Fruit fly (Drosophila melanogaster) whole organism, embryonic: ENCODE results near the gene GCS2alpha.

Source experiments
- Ada2b ChIP-seq: fragments of 200-800 bp; sonication (Bioruptor generic); IDR thresholded peaks from 2 replicates; pipeline ENCODE4 v1.3.6; 2022; ENCODE audit warnings: missing biosample characterization, missing genetic modification characterization
- Awh ChIP-seq: fragments of 200-800 bp; sonication (Bioruptor generic); IDR thresholded peaks from 2 replicates; pipeline ENCODE4, ENCODE4 v1.3.6; 2022; ENCODE audit warnings: missing biosample characterization, missing genetic modification characterization
- BEAF-32 ChIP-seq: fragments of 200-800 bp; sonication (Bioruptor generic); optimal IDR thresholded peaks from 3 replicates; lab custom pipeline; 2017; ENCODE audit warnings: missing biosample characterization, missing genetic modification characterization, mild to moderate bottlenecking, moderate library complexity, missing genetic modification reagents
- CG11504 ChIP-seq: fragments of 200-800 bp; sonication (Bioruptor generic); optimal IDR thresholded peaks from 3 replicates; lab custom pipeline; 2019; ENCODE audit warnings: missing biosample characterization, mild to moderate bottlenecking, missing genetic modification characterization, moderate library complexity
- CG11695 ChIP-seq: fragments of 200-800 bp; sonication (Bioruptor generic); IDR thresholded peaks from 3 replicates; pipeline ENCODE4 v1.3.6; 2022; ENCODE audit warnings: missing biosample characterization, missing genetic modification characterization
- CG12219 ChIP-seq: fragments of 200-800 bp; sonication (Bioruptor generic); optimal IDR thresholded peaks from 3 replicates; lab custom pipeline; 2018; ENCODE audit warnings: missing biosample characterization, mild to moderate bottlenecking, missing genetic modification characterization
- CG13287 ChIP-seq: fragments of 200-800 bp; sonication (Bioruptor generic); IDR thresholded peaks from 2 replicates; pipeline ENCODE4 v1.3.6; 2022; ENCODE audit warnings: missing biosample characterization, missing genetic modification characterization; ENCODE audit not compliant: partially characterized antibody
- CG13296 ChIP-seq: fragments of 200-800 bp; sonication (Bioruptor generic); optimal IDR thresholded peaks from 3 replicates; lab custom pipeline; 2018; ENCODE audit warnings: missing biosample characterization, mild to moderate bottlenecking, missing genetic modification characterization
- CG15073 ChIP-seq: fragments of 200-800 bp; sonication (Bioruptor generic); optimal IDR thresholded peaks from 2 replicates; lab custom pipeline; 2016; ENCODE audit warnings: missing biosample characterization, missing genetic modification characterization
- CG15269 ChIP-seq: fragments of 200-800 bp; sonication (Bioruptor generic); optimal IDR thresholded peaks from 2 replicates; lab custom pipeline; 2018; ENCODE audit warnings: missing biosample characterization, mild to moderate bottlenecking, missing genetic modification characterization, moderate library complexity
- CG1603 ChIP-seq: fragments of 200-800 bp; sonication (Bioruptor generic); optimal IDR thresholded peaks from 2 replicates; lab custom pipeline; 2019; ENCODE audit warnings: missing biosample characterization, mild to moderate bottlenecking, missing genetic modification characterization, moderate library complexity
- CG1647 ChIP-seq: fragments of 200-800 bp; sonication (Bioruptor generic); optimal IDR thresholded peaks from 3 replicates; lab custom pipeline; 2016; ENCODE audit warnings: missing biosample characterization, missing genetic modification characterization
- CG16815 ChIP-seq: fragments of 200-800 bp; sonication (Bioruptor generic); optimal IDR thresholded peaks from 3 replicates; lab custom pipeline; 2017; ENCODE audit warnings: missing biosample characterization, mild to moderate bottlenecking, missing genetic modification characterization
- CG17186 ChIP-seq: fragments of 200-800 bp; sonication (Bioruptor generic); optimal IDR thresholded peaks from 3 replicates; lab custom pipeline; 2017; ENCODE audit warnings: missing biosample characterization, missing genetic modification reagents, missing genetic modification characterization
- CG17328 ChIP-seq: fragments of 200-800 bp; sonication (Bioruptor generic); IDR thresholded peaks from 2 replicates; pipeline ENCODE4 v1.3.6; 2022; ENCODE audit warnings: missing biosample characterization, missing genetic modification characterization
- CG17568 ChIP-seq: fragments of 200-800 bp; sonication (Bioruptor generic); optimal IDR thresholded peaks from 2 replicates; lab custom pipeline; 2018; ENCODE audit warnings: missing biosample characterization, mild to moderate bottlenecking, missing genetic modification characterization, moderate library complexity
- CG17802 ChIP-seq: fragments of 200-800 bp; sonication (Bioruptor generic); optimal IDR thresholded peaks from 2 replicates; lab custom pipeline; 2018; ENCODE audit warnings: missing biosample characterization, mild to moderate bottlenecking, missing genetic modification characterization, moderate library complexity
- CG18476 ChIP-seq: fragments of 200-800 bp; sonication (Bioruptor generic); optimal IDR thresholded peaks from 2 replicates; lab custom pipeline; 2016; ENCODE audit warnings: missing biosample characterization, mild to moderate bottlenecking, missing genetic modification characterization
- CG2116 ChIP-seq: fragments of 200-800 bp; sonication (Bioruptor generic); optimal IDR thresholded peaks from 3 replicates; lab custom pipeline; 2018; ENCODE audit warnings: missing biosample characterization, mild to moderate bottlenecking, missing genetic modification characterization
- CG2199 ChIP-seq: fragments of 200-800 bp; sonication (Bioruptor generic); IDR thresholded peaks from 3 replicates; pipeline ENCODE4 v1.3.6; 2022; ENCODE audit warnings: missing biosample characterization, missing genetic modification characterization
- CG30020 ChIP-seq: fragments of 200-800 bp; optimal IDR thresholded peaks from 2 replicates; lab custom pipeline; 2019; ENCODE audit warnings: missing biosample characterization, mild to moderate bottlenecking, missing genetic modification characterization, moderate library complexity
- CG3995 ChIP-seq: fragments of 200-800 bp; sonication (Bioruptor generic); optimal IDR thresholded peaks from 3 replicates; lab custom pipeline; 2016; ENCODE audit warnings: missing biosample characterization, missing genetic modification characterization
- CG4617 ChIP-seq: fragments of 200-800 bp; sonication (Bioruptor generic); optimal IDR thresholded peaks from 3 replicates; lab custom pipeline; 2016; ENCODE audit warnings: missing biosample characterization, missing genetic modification characterization, borderline replicate concordance
- CG6175 ChIP-seq: fragments of 200-800 bp; sonication (Bioruptor generic); IDR thresholded peaks from 3 replicates; pipeline ENCODE4 v1.3.6; 2022; ENCODE audit warnings: missing biosample characterization, missing genetic modification characterization
- CG6654 ChIP-seq: fragments of 200-800 bp; sonication (Bioruptor generic); optimal IDR thresholded peaks from 2 replicates; lab custom pipeline; 2017; ENCODE audit warnings: missing biosample characterization, mild to moderate bottlenecking, missing genetic modification characterization
- CG7357 ChIP-seq: fragments of 200-800 bp; sonication (Bioruptor generic); IDR thresholded peaks from 3 replicates; pipeline ENCODE4 v1.3.6; 2022; ENCODE audit warnings: missing biosample characterization, missing genetic modification characterization
- CG8944 ChIP-seq: fragments of 200-800 bp; sonication (Bioruptor generic); optimal IDR thresholded peaks from 3 replicates; lab custom pipeline; 2016; ENCODE audit warnings: missing biosample characterization, missing genetic modification characterization
- CG9437 ChIP-seq: fragments of 200-800 bp; sonication (Bioruptor generic); optimal IDR thresholded peaks from 2 replicates; lab custom pipeline; 2018; ENCODE audit warnings: missing biosample characterization, mild to moderate bottlenecking, missing genetic modification characterization
- CG9727 ChIP-seq: fragments of 200-800 bp; sonication (Bioruptor generic); optimal IDR thresholded peaks from 3 replicates; lab custom pipeline; 2017; ENCODE audit warnings: missing biosample characterization, mild to moderate bottlenecking, missing genetic modification characterization
- CG9797 ChIP-seq: fragments of 200-800 bp; sonication (Bioruptor generic); optimal IDR thresholded peaks from 3 replicates; lab custom pipeline; 2018; ENCODE audit warnings: missing biosample characterization, mild to moderate bottlenecking, missing genetic modification characterization
- CTCF ChIP-seq: fragments of 200-800 bp; sonication (Bioruptor generic); optimal IDR thresholded peaks from 2 replicates; lab custom pipeline; 2017; ENCODE audit warnings: missing biosample characterization, mild to moderate bottlenecking, missing genetic modification characterization, moderate library complexity
- CrebB ChIP-seq: fragments of 200-800 bp; sonication (Bioruptor generic); optimal IDR thresholded peaks from 3 replicates; lab custom pipeline; 2018; ENCODE audit warnings: missing biosample characterization, mild to moderate bottlenecking, missing genetic modification characterization
- D19A ChIP-seq: fragments of 200-800 bp; optimal IDR thresholded peaks from 3 replicates; lab custom pipeline; 2019; ENCODE audit warnings: missing biosample characterization, mild to moderate bottlenecking, missing genetic modification characterization, moderate library complexity
- D19B ChIP-seq: fragments of 200-800 bp; sonication (Bioruptor generic); optimal IDR thresholded peaks from 2 replicates; lab custom pipeline; 2017; ENCODE audit warnings: missing biosample characterization, mild to moderate bottlenecking, missing genetic modification characterization
- Dbx ChIP-seq: fragments of 200-800 bp; sonication (Bioruptor generic); IDR thresholded peaks from 3 replicates; pipeline ENCODE4 v1.3.6; 2022; ENCODE audit warnings: missing biosample characterization, missing genetic modification characterization
- Dref ChIP-seq: fragments of 200-800 bp; sonication (Bioruptor generic); IDR thresholded peaks from 2 replicates; pipeline ENCODE4 v1.3.6; 2022; ENCODE audit warnings: missing biosample characterization, missing genetic modification characterization
- Hmr ChIP-seq: fragments of 200-800 bp; sonication (Bioruptor generic); optimal IDR thresholded peaks from 3 replicates; lab custom pipeline; 2017; ENCODE audit warnings: mild to moderate bottlenecking, missing biosample characterization, missing genetic modification reagents, missing genetic modification characterization
- Hsf ChIP-seq: fragments of 200-800 bp; sonication (Bioruptor generic); optimal IDR thresholded peaks from 3 replicates; lab custom pipeline; 2016; ENCODE audit warnings: missing biosample characterization, missing genetic modification characterization
- Lhr ChIP-seq: fragments of 200-800 bp; sonication (Bioruptor generic); optimal IDR thresholded peaks from 3 replicates; lab custom pipeline; 2017; ENCODE audit warnings: mild to moderate bottlenecking, missing biosample characterization, missing genetic modification reagents, missing genetic modification characterization
- Meics ChIP-seq: fragments of 200-800 bp; sonication (Bioruptor generic); optimal IDR thresholded peaks from 2 replicates; lab custom pipeline; 2017; ENCODE audit warnings: missing biosample characterization, mild to moderate bottlenecking, missing genetic modification characterization
- Mes4 ChIP-seq: fragments of 200-800 bp; sonication (Bioruptor generic); optimal IDR thresholded peaks from 2 replicates; lab custom pipeline; 2016; ENCODE audit warnings: missing biosample characterization, missing genetic modification characterization
- Myb ChIP-seq: fragments of 200-800 bp; sonication (Bioruptor generic); optimal IDR thresholded peaks from 2 replicates; lab custom pipeline; 2016; ENCODE audit warnings: missing biosample characterization, missing genetic modification characterization
- Xrp1 ChIP-seq: fragments of 200-800 bp; sonication (Bioruptor generic); IDR thresholded peaks from 2 replicates; pipeline ENCODE4 v1.3.6; 2022; ENCODE audit warnings: missing biosample characterization, missing genetic modification characterization
- bowl ChIP-seq: fragments of 200-800 bp; sonication (Bioruptor generic); IDR thresholded peaks from 2 replicates; pipeline ENCODE4 v1.3.6; 2022; ENCODE audit warnings: missing biosample characterization, missing genetic modification characterization
- ems ChIP-seq: fragments of 200-800 bp; sonication (Bioruptor generic); optimal IDR thresholded peaks from 3 replicates; lab custom pipeline; 2016; ENCODE audit warnings: missing biosample characterization, missing genetic modification characterization
- esg ChIP-seq: fragments of 200-800 bp; sonication (Bioruptor generic); conservative IDR thresholded peaks from 2 replicates; pipeline ENCODE4 v1.3.6; 2022; ENCODE audit warnings: missing biosample characterization, missing genetic modification characterization
- gro ChIP-seq: fragments of 200-800 bp; sonication (Bioruptor generic); optimal IDR thresholded peaks from 2 replicates; lab custom pipeline; 2016; ENCODE audit warnings: missing biosample characterization, missing genetic modification characterization
- lola ChIP-seq, 3 experiments: fragments of >200 bp in 2 of 3; fragments of 200-800 bp in 1 of 3; sonication (Bioruptor generic) in 1 of 3; optimal IDR thresholded peaks; 2 replicates each; lab custom pipeline; 2017 to 2019; ENCODE audit warnings: missing biosample characterization in 3 of 3, missing genetic modification characterization in 3 of 3, mild to moderate bottlenecking in 1 of 3, moderate library complexity in 1 of 3
- pzg ChIP-seq: fragments of 200-800 bp; sonication (Bioruptor generic); optimal IDR thresholded peaks from 3 replicates; lab custom pipeline; 2018; ENCODE audit warnings: missing biosample characterization, mild to moderate bottlenecking, missing genetic modification characterization, moderate library complexity
- ro ChIP-seq: fragments of 200-800 bp; sonication (Bioruptor generic); IDR thresholded peaks from 2 replicates; pipeline ENCODE4 v1.3.6; 2022; ENCODE audit warnings: missing biosample characterization, missing genetic modification characterization
- sim ChIP-seq: fragments of 200-800 bp; sonication (Bioruptor generic); IDR thresholded peaks from 2 replicates; pipeline ENCODE4 v1.3.6; 2022; ENCODE audit warnings: missing biosample characterization, missing genetic modification characterization
- vnd ChIP-seq: fragments of 200-800 bp; sonication (Bioruptor generic); IDR thresholded peaks from 3 replicates; pipeline ENCODE4 v1.3.6; 2022; ENCODE audit warnings: missing biosample characterization, missing genetic modification characterization; ENCODE audit not compliant: partially characterized antibody

Gene GCS2alpha

dm6 chrX:21604956-21605502 lies at the start of gene GCS2alpha (continued):
- no peak for TF ChIP-seq CG9437 (GFP tag; lab: Kevin White, UChicago)
- no peak for TF ChIP-seq Hsf
- no peak for TF ChIP-seq esg (GFP tag; lab: Robert Waterston, UW)
- no peak for TF ChIP-seq gro (GFP tag; lab: Kevin White, UChicago)
- no peak for TF ChIP-seq CG12219 (GFP tag; lab: Kevin White, UChicago)
- TF ChIP-seq Meics (GFP tag; lab: Kevin White, UChicago) = no peak
- TF ChIP-seq CG17568 = no peak
- TF ChIP-seq Mes4 = no peak
- TF ChIP-seq D19B = no peak
- no peak for TF ChIP-seq D19A (tag; lab: Kevin White, UChicago)
- TF ChIP-seq Xrp1 (GFP tag; lab: Robert Waterston, UW) = no peak
- peak; percentile 23 for TF ChIP-seq CG17186 (GFP tag; lab: Kevin White, UChicago)
- no peak for TF ChIP-seq Dbx (GFP tag; lab: Robert Waterston, UW)
- 0 out of 2 replicates have a peak, but pooled peaks have one; percentile 34 for TF ChIP-seq Dref
- TF ChIP-seq CG13296 (GFP tag; lab: Kevin White, UChicago) = no peak
- peak; percentile 8 for TF ChIP-seq CG2116
- TF ChIP-seq CG4617 (GFP tag; lab: Kevin White, UChicago) = peak; percentile 30
- no peak for TF ChIP-seq CG15073 (GFP tag; lab: Kevin White, UChicago)
- no peak for TF ChIP-seq CG18476 (GFP tag; lab: Kevin White, UChicago)
- TF ChIP-seq ro = no peak
- TF ChIP-seq Myb (GFP tag; lab: Kevin White, UChicago) = peak; percentile 30
- no peak for TF ChIP-seq CG8944
- peak; percentile 27 for TF ChIP-seq CG1603 (tag; lab: Kevin White, UChicago)
- TF ChIP-seq CrebB (tag; lab: Kevin White, UChicago) = no peak
- TF ChIP-seq ems (GFP tag; lab: Kevin White, UChicago) = no peak
- no peak for TF ChIP-seq CG11504 (tag; lab: Kevin White, UChicago)
- TF ChIP-seq CG16815 (GFP tag; lab: Kevin White, UChicago) = no peak
- TF ChIP-seq bowl = no peak
- TF ChIP-seq sim = no peak
- TF ChIP-seq CG6654 = no peak
- TF ChIP-seq CG17328 (GFP tag; lab: Robert Waterston, UW) = no peak
- TF ChIP-seq CG6175 (GFP tag; lab: Robert Waterston, UW) = no peak
- TF ChIP-seq CG9727 (GFP tag; lab: Kevin White, UChicago) = no peak
- no peak for TF ChIP-seq Ada2b (GFP tag; lab: Robert Waterston, UW)
- TF ChIP-seq CG11695 (GFP tag; lab: Robert Waterston, UW) = no peak
- TF ChIP-seq CG13287 (GFP tag; lab: Robert Waterston, UW) = no peak
- TF ChIP-seq, all 482 proteins: peak for 21

dm6 chrX:21632852-21633251 lies 27.8 kb upstream of the GCS2alpha start:
- no peak for TF ChIP-seq CG9797
- peak; percentile 31 for TF ChIP-seq CTCF (GFP tag; lab: Kevin White, UChicago)
- no peak for TF ChIP-seq CG1647 (GFP tag; lab: Kevin White, UChicago)
- TF ChIP-seq CG30020 = peak; percentile 62
- TF ChIP-seq CG15269 = no peak
- peak; percentile 23 for TF ChIP-seq CG3995 (GFP tag; lab: Kevin White, UChicago)
- no peak for TF ChIP-seq vnd (GFP tag; lab: Robert Waterston, UW)
- TF ChIP-seq CG17802 (tag; lab: Kevin White, UChicago) = peak; percentile 61
- TF ChIP-seq CG7357 = 0 out of 3 replicates have a peak, but pooled peaks have one; percentile 26
- TF ChIP-seq Hmr = peak; percentile 12
- peak; percentile 7 for TF ChIP-seq Myb (GFP tag; lab: Kevin White, UChicago)
- 0 out of 3 replicates have a peak, but pooled peaks have one; percentile 13 for TF ChIP-seq CG2199 (GFP tag; lab: Robert Waterston, UW)
- peak; percentile 13 for TF ChIP-seq BEAF-32 (GFP tag; lab: Kevin White, UChicago)
- TF ChIP-seq lola (GFP tag; optimal IDR thresholded peaks at IDR 0.05; lab: Kevin White, UChicago) = peak in 1 of 3 experiments; percentile 45
- peak; percentile 8 for TF ChIP-seq Lhr (GFP tag; lab: Kevin White, UChicago)
- no peak for TF ChIP-seq Awh (GFP tag; lab: Robert Waterston, UW)
- peak; percentile 0 for TF ChIP-seq pzg (GFP tag; lab: Kevin White, UChicago)
